Worm (Caenorhabditis elegans) whole organism, L3 larva: ENCODE results near the gene Y37A1A.4.

Experiments
- ama-1 ChIP-seq: fragments of 150-350 bp; optimal IDR thresholded peaks from 2 replicates; lab custom pipeline; 2018
- elt-1 ChIP-seq: fragments of 150-350 bp; optimal IDR thresholded peaks from 2 replicates; lab custom pipeline; 2014; ENCODE audit warnings: missing biosample characterization, missing genetic modification characterization
- elt-3 ChIP-seq, 3 experiments: fragments of 150-350 bp in 1 of 3; sonication (generic microtip) in 2 of 3; optimal IDR thresholded peaks; 2 replicates in 2 of 3; 4 replicates in 1 of 3; lab custom pipeline; 2014 to 2017; ENCODE audit warnings: missing biosample characterization in 3 of 3, missing genetic modification characterization in 3 of 3
- eor-1 ChIP-seq, 2 experiments: fragments of 150-350 bp; optimal IDR thresholded peaks; 2 replicates each; lab custom pipeline; 2014 to 2018; ENCODE audit warnings: missing biosample characterization in 2 of 2, missing genetic modification characterization in 2 of 2
- nhr-237 ChIP-seq: fragments of 150-350 bp; optimal IDR thresholded peaks from 2 replicates; lab custom pipeline; 2014; ENCODE audit warnings: missing biosample characterization, missing genetic modification characterization

DNA sequence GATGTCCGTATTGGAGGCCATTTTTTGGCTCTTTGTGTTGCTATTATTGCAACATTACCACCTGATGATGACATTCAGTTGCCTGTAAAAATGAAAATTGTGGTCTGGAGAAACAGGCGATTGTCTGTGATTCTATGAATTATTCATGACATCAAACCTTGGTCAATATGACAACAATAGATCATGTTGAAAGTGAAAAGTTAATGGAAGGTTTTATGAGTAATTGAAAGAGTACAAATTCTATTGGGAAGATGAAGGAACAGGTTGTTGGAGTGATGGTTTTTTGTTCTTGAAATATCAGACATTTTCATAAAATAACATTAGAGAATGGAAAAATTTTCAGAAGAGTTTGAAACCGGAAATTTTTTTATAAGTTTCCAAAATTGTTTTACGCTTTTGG is 31.4 kb upstream of the Y37A1A.4 start, which contains the start of gene Y37A1A.3:
- no peak for TF ChIP-seq ama-1 (lab: Kevin White, UChicago)
- TF ChIP-seq eor-1 (tag; optimal IDR thresholded peaks at IDR 0.05; lab: Kevin White, UChicago), result no peak
- no peak for TF ChIP-seq elt-1
- TF ChIP-seq nhr-237 (tag; lab: Kevin White, UChicago), result no peak
- no peak for TF ChIP-seq elt-3 (tag; optimal IDR thresholded peaks at IDR 0.05; lab: Kevin White, UChicago)
